Worm (Caenorhabditis elegans): Measurements from ENCODE around the gene dod-24.

- no peak for TF ChIP-seq him-1 (tag; optimal IDR thresholded peaks at IDR 0.05)
- no peak for TF ChIP-seq W03F9.2 (tag; optimal IDR thresholded peaks at IDR 0.05)
- no peak for TF ChIP-seq dao-5 (tag; optimal IDR thresholded peaks at IDR 0.05)
Measured at ce11 chrIV:12964648-12965047, 23.5 kb upstream of the dod-24 start.
